Fruit fly (Drosophila melanogaster) S2 (cell line): Measurements from ENCODE around the gene CG15578.

Experiments
- CG8478 ChIP-seq: fragments of >200 bp; optimal IDR thresholded peaks from 2 replicates; lab custom pipeline; 2018
- CTCF ChIP-seq, 2 experiments: fragments of >200 bp; optimal IDR thresholded peaks; 2 replicates each; lab custom pipeline; 2018

- TF ChIP-seq CG8478 (lab: Kevin White, UChicago) (no peak), CTCF (optimal IDR thresholded peaks at IDR 0.05; lab: Kevin White, UChicago) (no peak)
Measured at dm6 chrX:4240146-4240545, 37.6 kb downstream of the CG15578 start.
